Fruit fly (Drosophila melanogaster): ENCODE measurements around the gene Nup160.

The Nup160 gene

DNA sequence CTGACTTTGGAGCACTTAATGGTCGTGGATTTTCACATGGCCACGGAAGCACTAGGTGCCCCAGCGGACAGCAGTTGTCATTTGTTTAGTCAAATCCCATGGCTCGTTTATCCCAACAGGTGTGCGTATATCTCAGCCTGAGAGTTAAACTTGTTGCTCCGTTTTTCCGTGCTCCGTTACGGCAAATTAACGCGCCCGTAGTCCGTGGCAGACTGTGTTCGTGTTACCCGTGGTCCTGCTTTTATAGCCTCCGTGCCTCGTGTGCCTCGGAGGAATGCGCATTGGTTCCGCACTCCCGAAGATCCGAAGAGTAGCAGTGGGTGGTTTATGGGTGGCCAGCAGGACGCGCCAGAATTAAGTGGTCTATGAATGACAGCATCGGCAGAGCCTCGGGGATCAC lies 25.4 kb downstream of the Nup160 start, which contains the start of gene Gyc32E:
TSS of gene Gyc32E (minus strand) at position 133 of the 400 bp plus-strand sequence.
- TF ChIP-seq CrebA (GFP tag; optimal IDR thresholded peaks at IDR 0.05; ENCODE audit: borderline replicate concordance) (no peak), sage (GFP tag; optimal IDR thresholded peaks at IDR 0.05) (no peak), Hr78 (GFP tag; optimal IDR thresholded peaks at IDR 0.05) (no peak), CG9705 (GFP tag; optimal IDR thresholded peaks at IDR 0.05) (no peak), h (GFP tag; optimal IDR thresholded peaks at IDR 0.05) (no peak), br (GFP tag; optimal IDR thresholded peaks at IDR 0.05) (no peak), dmrt93B (GFP tag; optimal IDR thresholded peaks at IDR 0.05) (no peak), foxo (GFP tag; optimal IDR thresholded peaks at IDR 0.05) (no peak), Myc (optimal IDR thresholded peaks at IDR 0.05) (no peak), fru (GFP tag; optimal IDR thresholded peaks at IDR 0.05) (no peak), Hnf4 (GFP tag; optimal IDR thresholded peaks at IDR 0.05) (no peak), N (GFP tag; optimal IDR thresholded peaks at IDR 0.05) (no peak), dsf (GFP tag; optimal IDR thresholded peaks at IDR 0.05; ENCODE audit: borderline replicate concordance) (no peak), Hr83 (GFP tag; optimal IDR thresholded peaks at IDR 0.05; ENCODE audit: poor library complexity, severe bottlenecking) (no peak), Rel (GFP tag; optimal IDR thresholded peaks at IDR 0.05) (no peak), Rel (tag; optimal IDR thresholded peaks at IDR 0.05) (no peak), CG32264 (GFP tag; optimal IDR thresholded peaks at IDR 0.05) (no peak), jim (GFP tag; optimal IDR thresholded peaks at IDR 0.05) (no peak), psq (GFP tag; optimal IDR thresholded peaks at IDR 0.05) (no peak), Jra (GFP tag; optimal IDR thresholded peaks at IDR 0.05) (no peak)

DNA sequence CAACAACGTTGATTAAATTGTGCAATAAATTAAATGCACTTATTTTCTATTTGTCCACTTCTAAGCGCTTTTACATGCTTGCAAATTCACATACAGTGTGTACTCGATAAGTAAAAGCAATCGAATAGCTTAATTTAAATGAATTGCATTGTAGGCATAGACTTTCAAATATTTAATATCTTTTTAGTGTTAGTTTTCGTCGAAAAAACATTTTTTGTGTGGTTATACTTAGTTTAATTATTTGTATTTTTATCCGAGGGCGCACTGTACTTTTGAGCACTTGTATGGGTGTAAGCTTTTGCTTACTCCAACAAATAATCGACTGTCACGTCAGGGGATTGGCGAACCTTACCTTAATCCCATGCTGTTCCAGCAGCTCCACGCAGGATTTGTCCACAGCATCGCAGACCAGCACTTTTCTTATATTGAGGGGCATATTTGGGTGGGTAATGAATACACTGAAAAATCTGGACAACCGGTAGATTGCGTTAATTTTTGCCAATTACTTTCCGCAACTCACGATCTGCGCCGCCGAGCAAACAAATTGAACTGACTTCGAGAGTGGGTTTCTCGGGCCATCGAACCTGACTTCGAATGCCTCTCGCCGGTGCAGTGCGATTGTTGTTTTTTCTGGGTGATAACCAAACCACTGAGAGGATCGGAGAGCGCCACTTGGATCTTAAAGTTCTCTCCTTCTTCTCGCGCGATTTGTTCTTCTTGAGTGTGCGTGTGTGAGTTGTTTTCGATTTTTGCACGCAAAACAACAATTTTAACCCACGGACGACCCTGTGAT lies 31.8 kb downstream of the Nup160 start, which contains the start of gene CG6287:
TSS of gene CG6287 (minus strand) at position 556 of the 793 bp plus-strand sequence.
- peak; percentile 95 for TF ChIP-seq rgr (GFP tag; optimal IDR thresholded peaks at IDR 0.05)
- TF ChIP-seq tai (GFP tag; optimal IDR thresholded peaks at IDR 0.05) = peak; percentile 88
- TF ChIP-seq brk (GFP tag; optimal IDR thresholded peaks at IDR 0.05) = peak; percentile 76
- TF ChIP-seq N (GFP tag; optimal IDR thresholded peaks at IDR 0.05) = no peak
- TF ChIP-seq Sp1 (GFP tag; optimal IDR thresholded peaks at IDR 0.05) = peak; percentile 90
- TF ChIP-seq Hr83 (GFP tag; optimal IDR thresholded peaks at IDR 0.05; ENCODE audit: poor library complexity, severe bottlenecking) = peak; percentile 26
- TF ChIP-seq pan (optimal IDR thresholded peaks at IDR 0.05) = no peak
- TF ChIP-seq Dfd (GFP tag; optimal IDR thresholded peaks at IDR 0.05) = peak; percentile 18
- peak; percentile 94 for TF ChIP-seq Hnf4 (GFP tag; optimal IDR thresholded peaks at IDR 0.05)
- TF ChIP-seq CG9705 (GFP tag; optimal IDR thresholded peaks at IDR 0.05) = peak; percentile 87
- peak; percentile 44 for TF ChIP-seq CrebA (GFP tag; optimal IDR thresholded peaks at IDR 0.05; ENCODE audit: borderline replicate concordance)
- peak; percentile 86 for TF ChIP-seq jim (GFP tag; optimal IDR thresholded peaks at IDR 0.05)
- no peak for TF ChIP-seq sv (GFP tag; optimal IDR thresholded peaks at IDR 0.05)
- TF ChIP-seq HLH106 (tag; optimal IDR thresholded peaks at IDR 0.05) = peak; percentile 96
- peak; percentile 90 for TF ChIP-seq psq (GFP tag; optimal IDR thresholded peaks at IDR 0.05)
- peak; percentile 9 to 94 for TF ChIP-seq foxo (GFP tag; optimal IDR thresholded peaks at IDR 0.05)
- peak; percentile 89 for TF ChIP-seq CG32264 (GFP tag; optimal IDR thresholded peaks at IDR 0.05)
- peak; percentile 85 for TF ChIP-seq Vsx2 (GFP tag; optimal IDR thresholded peaks at IDR 0.05; ENCODE audit: partially characterized antibody)
- peak; percentile 97 for TF ChIP-seq Dif (GFP tag; optimal IDR thresholded peaks at IDR 0.05; ENCODE audit: partially characterized antibody)
- TF ChIP-seq GATAd (GFP tag; optimal IDR thresholded peaks at IDR 0.05) = peak; percentile 58
- no peak for TF ChIP-seq Hr78 (GFP tag; optimal IDR thresholded peaks at IDR 0.05)
- peak; percentile 90 for TF ChIP-seq dmrt93B (GFP tag; optimal IDR thresholded peaks at IDR 0.05)
- peak; percentile 87 to 88 for TF ChIP-seq dl (GFP tag; optimal IDR thresholded peaks at IDR 0.05; ENCODE audit: insufficient read depth in 1 of 2, partially characterized antibody in 2 of 2)
- TF ChIP-seq lola (GFP tag; optimal IDR thresholded peaks at IDR 0.05) = no peak
- no peak for TF ChIP-seq Myc (optimal IDR thresholded peaks at IDR 0.05)
- TF ChIP-seq Rel (GFP tag; optimal IDR thresholded peaks at IDR 0.05) = peak; percentile 52
- no peak for TF ChIP-seq Rel (tag; optimal IDR thresholded peaks at IDR 0.05)
- peak; percentile 91 for TF ChIP-seq woc (GFP tag; optimal IDR thresholded peaks at IDR 0.05)
- TF ChIP-seq sage (GFP tag; optimal IDR thresholded peaks at IDR 0.05) = peak; percentile 85
- no peak for TF ChIP-seq Abd-B (GFP tag; optimal IDR thresholded peaks at IDR 0.05)
- peak; percentile 91 for TF ChIP-seq br (GFP tag; optimal IDR thresholded peaks at IDR 0.05)
- peak; percentile 94 for TF ChIP-seq OdsH (GFP tag; optimal IDR thresholded peaks at IDR 0.05)
- peak; percentile 94 for TF ChIP-seq ey (GFP tag; optimal IDR thresholded peaks at IDR 0.05)
- TF ChIP-seq fru (GFP tag; optimal IDR thresholded peaks at IDR 0.05) = peak; percentile 94
- TF ChIP-seq h (GFP tag; optimal IDR thresholded peaks at IDR 0.05) = peak; percentile 97
- TF ChIP-seq usp (GFP tag; optimal IDR thresholded peaks at IDR 0.05) = no peak
- TF ChIP-seq Mio (GFP tag; optimal IDR thresholded peaks at IDR 0.05) = peak; percentile 45
- peak; percentile 87 for TF ChIP-seq Jra (GFP tag; optimal IDR thresholded peaks at IDR 0.05)
- peak; percentile 79 for TF ChIP-seq dsf (GFP tag; optimal IDR thresholded peaks at IDR 0.05; ENCODE audit: borderline replicate concordance)
